Worm (Caenorhabditis elegans) whole organism, L4 larva: ENCODE data around the gene pals-26.

Source experiments
- Y105C5A.15 ChIP-seq: fragments of 200-800 bp; sonication (Bioruptor generic); IDR thresholded peaks from 2 replicates; pipeline ENCODE4 v1.3.6; 2022; ENCODE audit warnings: missing genetic modification characterization, missing compliant biosample characterization
- ZK337.2 ChIP-seq: fragments of 200-800 bp; sonication (Bioruptor generic); IDR thresholded peaks from 2 replicates; pipeline ENCODE4 v1.3.6; 2022; ENCODE audit warnings: missing genetic modification reagents, missing genetic modification characterization, missing compliant biosample characterization
- arid-1 ChIP-seq: fragments of 200-800 bp; sonication (Bioruptor generic); conservative IDR thresholded peaks from 2 replicates; pipeline ENCODE4 v1.3.6; 2022; ENCODE audit warnings: missing genetic modification reagents, missing genetic modification characterization, missing compliant biosample characterization
- nhr-6 ChIP-seq: fragments of 150-350 bp; optimal IDR thresholded peaks from 2 replicates; lab custom pipeline; 2014; ENCODE audit warnings: missing biosample characterization, missing genetic modification characterization
- pha-4 ChIP-seq, 2 experiments: fragments of 150-350 bp in 1 of 2; fragments of 200-800 bp in 1 of 2; sonication (Bioruptor generic) in 1 of 2; IDR thresholded peaks in 1 of 2; optimal IDR thresholded peaks in 1 of 2; 2 replicates each; pipeline versions ENCODE4 v1.3.6 to Lab custom; 2014 to 2022; ENCODE audit warnings: missing genetic modification characterization in 2 of 2, missing genetic modification reagents in 2 of 2, missing biosample characterization in 1 of 2, missing compliant biosample characterization in 1 of 2
- unc-39 ChIP-seq: sonication (generic microtip); optimal IDR thresholded peaks from 2 replicates; lab custom pipeline; 2017; ENCODE audit warnings: missing biosample characterization, missing genetic modification characterization

ce11 chrIII:4345034-4345433 lies 29.9 kb upstream of the pals-26 start, which contains the start of gene hse-5:
- TF ChIP-seq Y105C5A.15 (GFP tag; lab: Robert Waterston, UW) (no peak), pha-4 (GFP tag; IDR thresholded peaks at IDR 0.05; lab: Robert Waterston, UW) (no peak), pha-4 (tag; optimal IDR thresholded peaks at IDR 0.05; lab: Kevin White, UChicago) (no peak), nhr-6 (tag; lab: Kevin White, UChicago) (no peak), unc-39 (tag; lab: Kevin White, UChicago) (no peak), arid-1 (GFP tag; lab: Robert Waterston, UW) (no peak), ZK337.2 (GFP tag; lab: Robert Waterston, UW) (no peak)
